Worm (Caenorhabditis elegans) whole organism, L4/young adult: ENCODE results near the gene srh-195.
"Not testable (repeated sequence)": the region's sequence is repeated elsewhere in the genome, so short reads cannot be mapped to it uniquely, and the experiment has no call there.

Experiments
- W03F9.2 ChIP-seq: fragments of 150-350 bp; optimal IDR thresholded peaks from 2 replicates; lab custom pipeline; 2014; ENCODE audit warnings: missing biosample characterization, missing genetic modification characterization
- dao-5 ChIP-seq: sonication (generic microtip); optimal IDR thresholded peaks from 2 replicates; lab custom pipeline; 2016; ENCODE audit warnings: missing genotype, missing genetic modification characterization, moderate library complexity, missing compliant biosample characterization
- him-1 ChIP-seq: sonication (generic microtip); optimal IDR thresholded peaks from 2 replicates; lab custom pipeline; 2016; ENCODE audit warnings: missing genotype, missing genetic modification reagents, missing genetic modification characterization, missing compliant biosample characterization

srh-195 gene

ce11 chrII:2116794-2117193 lies at the start of gene srh-195:
srh-195 (minus strand) TSS chrII:2116894.
- no peak for TF ChIP-seq dao-5 (tag; lab: Kevin White, UChicago)
- no peak for TF ChIP-seq W03F9.2 (tag; lab: Kevin White, UChicago)
- TF ChIP-seq him-1 (tag; lab: Kevin White, UChicago): no peak

DNA sequence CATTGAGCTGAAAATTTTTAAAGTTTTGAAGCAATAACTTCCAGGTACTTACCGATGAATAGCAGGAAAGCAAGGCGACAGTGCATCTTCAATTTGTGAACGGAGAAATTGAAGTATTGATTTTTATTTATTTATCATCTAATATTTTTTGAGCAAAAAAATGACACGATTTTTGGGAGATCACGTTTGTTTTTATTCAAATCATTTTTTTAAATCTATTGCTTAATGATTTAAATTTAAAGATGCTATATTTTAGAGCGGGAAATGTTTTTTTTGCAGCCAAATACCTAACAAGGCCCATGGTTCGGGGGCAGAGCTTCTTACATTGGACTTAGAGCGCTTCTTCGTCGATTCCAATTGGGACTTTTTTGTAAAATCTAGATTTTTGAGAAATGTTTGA lies 49.7 kb upstream of the srh-195 start, which contains the start of gene C33C12.4:
Gene C33C12.4 (minus strand): TSS at position 101 of the 400 bp plus-strand sequence.
- TF ChIP-seq him-1 (tag; lab: Kevin White, UChicago): no peak
- no peak for TF ChIP-seq dao-5 (tag; lab: Kevin White, UChicago)
- TF ChIP-seq W03F9.2 (tag; lab: Kevin White, UChicago): no peak

DNA sequence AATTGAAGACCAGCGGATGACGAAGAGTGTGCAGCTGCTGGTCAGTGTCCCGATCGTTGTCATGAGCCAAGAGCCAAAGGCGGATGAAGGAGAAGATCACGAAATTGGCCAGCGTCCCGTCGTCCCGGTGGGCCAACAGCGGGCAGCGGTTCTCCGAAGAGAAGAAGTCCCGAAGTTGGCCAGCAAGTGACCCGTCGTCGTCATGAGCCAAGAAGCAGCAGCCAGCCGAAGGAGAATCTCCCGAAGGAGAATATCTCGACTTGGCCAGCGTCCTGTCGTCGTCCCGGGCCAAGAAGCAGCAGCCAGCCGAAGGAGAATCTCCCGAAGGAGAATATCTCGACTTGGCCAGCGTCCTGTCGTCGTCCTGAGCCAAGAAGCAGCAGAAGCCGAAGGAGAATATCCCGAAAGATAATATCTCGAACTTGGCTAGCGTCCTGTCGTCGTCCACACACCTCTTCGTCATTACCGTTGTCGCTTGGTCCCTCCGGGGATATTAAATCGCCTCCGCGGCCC lies 46.7 kb upstream of the srh-195 start, which contains the start of gene C33C12.11:
Gene C33C12.11 (minus strand): TSS at position 463 of the 513 bp plus-strand sequence.
- TF ChIP-seq him-1, W03F9.2, dao-5 (tag; lab: Kevin White, UChicago): not testable (repeated sequence)

ce11 chrII:2153708-2154107 lies 37.0 kb upstream of the srh-195 start, which contains the start of gene math-18:
math-18 (plus strand) TSS chrII:2154008.
- TF ChIP-seq W03F9.2, him-1, dao-5 (tag; lab: Kevin White, UChicago): not testable (repeated sequence)

ce11 chrII:2152455-2152854 lies 35.8 kb upstream of the srh-195 start:
- TF ChIP-seq dao-5 (tag; lab: Kevin White, UChicago): no peak
- no peak for TF ChIP-seq him-1 (tag; lab: Kevin White, UChicago)
- TF ChIP-seq W03F9.2 (tag; lab: Kevin White, UChicago): no peak

ce11 chrII:2150485-2150985 lies 33.8 kb upstream of the srh-195 start, which contains the start of the genes C40A11.7 and C40A11.8:
C40A11.7 (minus strand) TSS chrII:2150585.
C40A11.8 (minus strand) TSS chrII:2150935.
- TF ChIP-seq dao-5 (tag; lab: Kevin White, UChicago): no peak
- TF ChIP-seq W03F9.2 (tag; lab: Kevin White, UChicago): no peak
- TF ChIP-seq him-1 (tag; lab: Kevin White, UChicago): no peak

ce11 chrII:2146900-2147375 lies 30.2 kb upstream of the srh-195 start, which contains the start of gene C40A11.2:
C40A11.2 (plus strand) TSS chrII:2146950.
- TF ChIP-seq him-1 (tag; lab: Kevin White, UChicago): no peak
- TF ChIP-seq dao-5 (tag; lab: Kevin White, UChicago): no peak
- TF ChIP-seq W03F9.2 (tag; lab: Kevin White, UChicago): no peak

- TF ChIP-seq him-1 (tag; lab: Kevin White, UChicago) (no peak), W03F9.2 (tag; lab: Kevin White, UChicago) (no peak), dao-5 (tag; lab: Kevin White, UChicago) (no peak)
These were observed 28.9 kb upstream of the srh-195 start, which contains the start of gene C40A11.6 for ce11 chrII:2145566-2145965. C40A11.6 (minus strand) TSS chrII:2145666.

DNA sequence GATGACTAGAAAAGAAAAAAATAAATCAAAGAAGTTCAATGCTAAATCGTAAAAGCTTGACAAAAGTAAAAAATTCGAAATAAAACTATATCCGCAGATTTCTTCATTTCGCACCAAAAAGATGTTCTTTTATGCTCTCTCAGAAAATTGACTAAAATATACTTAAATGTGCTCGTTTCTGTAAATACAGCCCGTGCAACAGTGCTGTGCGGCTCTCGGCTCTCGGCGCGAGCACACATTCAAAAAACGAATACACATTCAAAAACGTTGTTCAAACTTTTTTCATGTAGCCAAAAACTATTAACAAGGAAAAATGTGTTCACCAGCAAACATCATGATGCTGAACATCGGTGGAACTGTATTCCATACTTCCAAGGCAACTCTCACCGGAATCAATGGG lies 24.1 kb upstream of the srh-195 start, which contains the start of gene C40A11.3:
Gene C40A11.3 (plus strand): TSS at position 301 of the 400 bp plus-strand sequence.
- no peak for TF ChIP-seq dao-5 (tag; lab: Kevin White, UChicago)
- TF ChIP-seq him-1 (tag; lab: Kevin White, UChicago): no peak
- no peak for TF ChIP-seq W03F9.2 (tag; lab: Kevin White, UChicago)

DNA sequence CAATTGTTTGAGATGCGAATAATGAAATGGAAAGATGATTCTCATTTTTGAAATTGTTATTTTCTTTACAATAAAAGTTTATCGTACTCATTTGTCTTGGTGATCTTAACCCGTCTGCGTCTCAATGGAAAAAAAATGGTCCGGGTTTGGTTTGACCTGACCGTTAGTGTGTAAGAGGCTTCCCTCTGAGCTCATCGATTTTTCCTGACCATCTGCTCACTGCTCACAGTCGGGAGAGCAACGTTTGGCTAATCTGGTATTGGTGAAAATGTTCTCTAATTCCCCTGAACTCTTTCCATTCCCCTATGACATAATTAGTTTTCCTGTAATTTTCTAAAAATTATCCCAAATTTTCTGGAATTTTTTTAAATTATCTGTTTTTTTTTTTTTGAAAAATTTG lies 22.2 kb upstream of the srh-195 start:
- no peak for TF ChIP-seq him-1 (tag; lab: Kevin White, UChicago)
- no peak for TF ChIP-seq W03F9.2 (tag; lab: Kevin White, UChicago)
- no peak for TF ChIP-seq dao-5 (tag; lab: Kevin White, UChicago)

DNA sequence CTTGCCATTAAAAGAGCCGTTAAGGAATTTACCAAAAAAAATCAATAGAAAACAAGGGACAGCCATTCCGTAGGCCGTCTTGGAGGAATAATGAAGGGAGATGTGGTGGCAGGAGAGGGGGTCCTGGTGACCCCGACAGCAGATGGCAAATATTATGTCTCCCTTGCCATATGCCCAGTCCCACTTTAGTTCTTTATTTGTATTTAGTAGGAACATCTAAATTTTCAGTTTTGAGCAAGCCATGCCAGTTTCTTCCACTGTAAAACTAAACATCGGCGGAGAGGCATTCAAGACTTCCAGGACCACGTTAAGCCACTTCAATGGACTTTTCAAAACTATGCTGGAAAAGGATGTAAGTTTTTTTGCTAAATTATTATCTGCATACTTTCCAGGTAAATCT lies 20.5 kb upstream of the srh-195 start, which contains the start of gene C40A11.4:
Gene C40A11.4 (plus strand): TSS at position 188 of the 400 bp plus-strand sequence.
- no peak for TF ChIP-seq him-1 (tag; lab: Kevin White, UChicago)
- no peak for TF ChIP-seq W03F9.2 (tag; lab: Kevin White, UChicago)
- no peak for TF ChIP-seq dao-5 (tag; lab: Kevin White, UChicago)

DNA sequence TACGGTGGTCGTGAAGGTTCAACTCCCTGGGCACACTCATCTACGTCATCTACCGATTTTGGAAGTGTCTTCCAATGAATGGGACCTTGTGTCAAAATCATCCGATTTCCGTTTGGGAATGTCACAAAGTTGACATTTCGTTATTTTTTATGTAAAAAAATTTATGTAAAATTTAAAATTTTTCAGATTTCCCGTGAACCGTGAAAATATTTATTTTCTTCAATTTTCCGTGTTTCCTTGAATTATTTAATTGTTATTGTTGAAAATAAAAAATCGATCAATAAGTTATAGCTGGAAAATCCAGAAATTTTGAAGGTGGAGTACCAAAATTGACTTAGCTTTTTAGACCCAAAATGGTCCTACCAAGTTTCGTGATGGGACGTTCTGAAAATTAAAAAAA lies 18.9 kb upstream of the srh-195 start, which contains the start of gene hpo-7:
Gene hpo-7 (minus strand): TSS at position 101 of the 400 bp plus-strand sequence.
- TF ChIP-seq dao-5 (tag; lab: Kevin White, UChicago): no peak
- TF ChIP-seq W03F9.2 (tag; lab: Kevin White, UChicago): no peak
- no peak for TF ChIP-seq him-1 (tag; lab: Kevin White, UChicago)

ce11 chrII:2130770-2131169 lies 14.1 kb upstream of the srh-195 start, which contains the start of gene sdz-28:
sdz-28 (plus strand) TSS chrII:2131070.
- no peak for TF ChIP-seq him-1 (tag; lab: Kevin White, UChicago)
- no peak for TF ChIP-seq W03F9.2 (tag; lab: Kevin White, UChicago)
- TF ChIP-seq dao-5 (tag; lab: Kevin White, UChicago): no peak
